Worm (Caenorhabditis elegans): ENCODE data around the gene ZK1240.11.
"Not testable (repeated sequence)": the region's sequence is repeated elsewhere in the genome, so short reads cannot be mapped to it uniquely, and the experiment has no call there.

DNA sequence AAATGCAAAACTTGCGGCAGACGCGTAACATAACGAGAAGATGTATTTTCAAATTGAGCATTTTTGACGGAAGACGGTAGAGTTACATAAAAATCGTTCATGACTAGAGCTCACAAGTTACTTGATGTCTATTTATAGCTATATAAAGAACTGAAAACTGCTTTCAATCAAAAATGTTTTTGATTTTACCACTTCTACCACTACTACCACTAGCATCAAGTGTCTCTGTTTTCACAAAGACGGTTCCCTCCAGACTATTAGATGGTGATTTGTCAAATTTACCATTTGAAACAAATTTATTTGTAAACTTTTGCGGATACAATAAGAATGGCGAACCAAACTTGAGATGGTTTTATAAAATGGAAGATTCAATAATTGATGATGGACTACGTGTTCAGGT lies 42.5 kb upstream of the ZK1240.11 start, which contains the start of gene K09F6.9:
- not testable (repeated sequence) for TF ChIP-seq tab-1 (GFP tag; IDR thresholded peaks at IDR 0.05); ztf-29 (GFP tag; IDR thresholded peaks at IDR 0.05); T22C8.4 (GFP tag; IDR thresholded peaks at IDR 0.05); klf-2 (GFP tag; conservative IDR thresholded peaks at IDR 0.05); cog-1 (tag; optimal IDR thresholded peaks at IDR 0.05)
